Worm (Caenorhabditis elegans) whole organism, L1 larva: Measurements from ENCODE around the gene C24H11.5.
A peak's percentile ranks its signal among the peaks of the same experiment; 100 is the strongest.

ENCODE experiments used
- Y116A8C.19 ChIP-seq: sonication (generic microtip); optimal IDR thresholded peaks from 2 replicates; lab custom pipeline; 2016; ENCODE audit warnings: missing compliant biosample characterization, missing genetic modification characterization, borderline replicate concordance
- aha-1 ChIP-seq: fragments of 150-350 bp; optimal IDR thresholded peaks from 2 replicates; lab custom pipeline; 2014; ENCODE audit warnings: missing biosample characterization, missing genetic modification characterization
- aly-2 ChIP-seq: fragments of 150-350 bp; optimal IDR thresholded peaks from 2 replicates; lab custom pipeline; 2014; ENCODE audit warnings: missing biosample characterization, missing genetic modification characterization
- blmp-1 ChIP-seq: fragments of 150-350 bp; optimal IDR thresholded peaks from 2 replicates; lab custom pipeline; 2014; ENCODE audit warnings: missing biosample characterization, missing genetic modification characterization
- ceh-8 ChIP-seq: fragments of 200-800 bp; sonication (Bioruptor generic); optimal IDR thresholded peaks from 2 replicates; lab custom pipeline; 2018; ENCODE audit warnings: mild to moderate bottlenecking, missing genetic modification characterization, moderate library complexity, missing compliant biosample characterization
- ceh-88 ChIP-seq: fragments of 200-800 bp; sonication (Bioruptor generic); IDR thresholded peaks from 2 replicates; pipeline ENCODE4 v1.3.6; 2022; ENCODE audit warnings: missing genetic modification characterization, missing compliant biosample characterization
- ceh-90 ChIP-seq: sonication (generic microtip); optimal IDR thresholded peaks from 2 replicates; lab custom pipeline; 2016; ENCODE audit warnings: missing genetic modification characterization, missing compliant biosample characterization
- ces-1 ChIP-seq: fragments of 150-350 bp; optimal IDR thresholded peaks from 2 replicates; lab custom pipeline; 2014; ENCODE audit warnings: missing biosample characterization, missing genetic modification reagents, missing genetic modification characterization
- dsc-1 ChIP-seq: sonication (generic microtip); optimal IDR thresholded peaks from 2 replicates; lab custom pipeline; 2016; ENCODE audit warnings: mild to moderate bottlenecking, missing genetic modification characterization, missing compliant biosample characterization
- efl-3 ChIP-seq: fragments of 200-800 bp; sonication (Bioruptor generic); optimal IDR thresholded peaks from 2 replicates; lab custom pipeline; 2018; ENCODE audit warnings: mild to moderate bottlenecking, missing genetic modification characterization, missing compliant biosample characterization
- egl-13 ChIP-seq: sonication (generic microtip); optimal IDR thresholded peaks from 2 replicates; lab custom pipeline; 2016; ENCODE audit warnings: missing genotype, missing genetic modification reagents, missing genetic modification characterization, missing compliant biosample characterization
- ets-5 ChIP-seq: fragments of 200-800 bp; sonication (Bioruptor generic); IDR thresholded peaks from 2 replicates; pipeline ENCODE4 v1.3.6; 2022; ENCODE audit warnings: missing genetic modification characterization, missing compliant biosample characterization
- fkh-10 ChIP-seq: sonication (generic microtip); optimal IDR thresholded peaks from 2 replicates; lab custom pipeline; 2017; ENCODE audit warnings: missing biosample characterization, missing genetic modification reagents, missing genetic modification characterization
- fkh-4 ChIP-seq: sonication (generic microtip); optimal IDR thresholded peaks from 2 replicates; lab custom pipeline; 2016; ENCODE audit warnings: missing compliant biosample characterization, missing genetic modification characterization, borderline replicate concordance
- fkh-8 ChIP-seq: sonication (generic microtip); optimal IDR thresholded peaks from 2 replicates; lab custom pipeline; 2016; ENCODE audit warnings: mild to moderate bottlenecking, missing genetic modification characterization, missing compliant biosample characterization
- grh-1 ChIP-seq: fragments of 200-800 bp; sonication (Bioruptor generic); IDR thresholded peaks from 2 replicates; pipeline ENCODE4 v1.3.6; 2022; ENCODE audit warnings: missing genetic modification reagents, missing genetic modification characterization, missing compliant biosample characterization
- isw-1 ChIP-seq: fragments of 200-800 bp; sonication (Bioruptor generic); IDR thresholded peaks from 2 replicates; pipeline ENCODE4 v1.3.6; 2022; ENCODE audit warnings: missing genetic modification characterization, missing compliant biosample characterization
- jun-1 ChIP-seq: fragments of 150-350 bp; optimal IDR thresholded peaks from 2 replicates; lab custom pipeline; 2014; ENCODE audit warnings: missing biosample characterization, missing genetic modification reagents, missing genetic modification characterization
- lin-14 ChIP-seq: fragments of 200-800 bp; sonication (Bioruptor generic); optimal IDR thresholded peaks from 2 replicates; lab custom pipeline; 2018; ENCODE audit warnings: mild to moderate bottlenecking, missing genetic modification characterization, moderate library complexity, missing compliant biosample characterization
- lin-15B ChIP-seq: fragments of 150-350 bp; sonication (generic microtip); optimal IDR thresholded peaks from 3 replicates; lab custom pipeline; 2014; ENCODE audit warnings: missing biosample characterization, missing genetic modification characterization
- lin-39 ChIP-seq: fragments of 150-350 bp; optimal IDR thresholded peaks from 2 replicates; lab custom pipeline; 2014; ENCODE audit warnings: missing biosample characterization, missing genetic modification reagents, missing genetic modification characterization
- lir-3 ChIP-seq: sonication (generic microtip); optimal IDR thresholded peaks from 2 replicates; lab custom pipeline; 2016; ENCODE audit warnings: mild to moderate bottlenecking, missing genetic modification characterization, moderate library complexity, missing compliant biosample characterization; ENCODE audit not compliant: poor library complexity
- lsy-2 ChIP-seq, 2 experiments: fragments of 150-350 bp; optimal IDR thresholded peaks; 2 replicates each; lab custom pipeline; 2014; ENCODE audit warnings: missing biosample characterization in 2 of 2, missing genetic modification characterization in 2 of 2
- mab-9 ChIP-seq: fragments of 200-800 bp; sonication (Bioruptor generic); IDR thresholded peaks from 2 replicates; pipeline ENCODE4 v1.3.6; 2022; ENCODE audit warnings: missing genetic modification reagents, missing genetic modification characterization, missing compliant biosample characterization
- mep-1 ChIP-seq: fragments of 150-350 bp; optimal IDR thresholded peaks from 2 replicates; lab custom pipeline; 2014; ENCODE audit warnings: missing biosample characterization, missing genetic modification characterization
- nhr-12 ChIP-seq: sonication (generic microtip); optimal IDR thresholded peaks from 2 replicates; lab custom pipeline; 2017; ENCODE audit warnings: missing biosample characterization, missing genetic modification characterization
- nhr-19 ChIP-seq: fragments of 200-800 bp; sonication (Bioruptor generic); conservative IDR thresholded peaks from 2 replicates; pipeline ENCODE4 v1.3.6; 2022; ENCODE audit warnings: missing genetic modification characterization, missing compliant biosample characterization
- nhr-28 ChIP-seq: fragments of 150-350 bp; optimal IDR thresholded peaks from 2 replicates; lab custom pipeline; 2014; ENCODE audit warnings: missing biosample characterization, missing genetic modification characterization
- nhr-47 ChIP-seq: sonication (generic microtip); optimal IDR thresholded peaks from 2 replicates; lab custom pipeline; 2016; ENCODE audit warnings: mild to moderate bottlenecking, missing genetic modification characterization, moderate library complexity, missing compliant biosample characterization
- nhr-71 ChIP-seq: sonication (generic microtip); optimal IDR thresholded peaks from 2 replicates; lab custom pipeline; 2016; ENCODE audit warnings: mild to moderate bottlenecking, missing genetic modification characterization, moderate library complexity, missing compliant biosample characterization
- nhr-77 ChIP-seq: fragments of 150-350 bp; optimal IDR thresholded peaks from 2 replicates; lab custom pipeline; 2014; ENCODE audit warnings: missing biosample characterization, missing genetic modification characterization
- nhr-84 ChIP-seq: sonication (generic microtip); optimal IDR thresholded peaks from 2 replicates; lab custom pipeline; 2017; ENCODE audit warnings: missing biosample characterization, missing genetic modification characterization
- nhr-85 ChIP-seq: sonication (generic microtip); peaks from one replicate; lab custom pipeline; 2016; ENCODE audit warnings: missing genetic modification characterization, inconsistent platforms, missing compliant biosample characterization
- nhr-90 ChIP-seq: sonication (generic microtip); optimal IDR thresholded peaks from 2 replicates; lab custom pipeline; 2016; ENCODE audit warnings: mild to moderate bottlenecking, missing genetic modification characterization, missing compliant biosample characterization; ENCODE audit not compliant: poor library complexity
- pag-3 ChIP-seq: sonication (generic microtip); optimal IDR thresholded peaks from 2 replicates; lab custom pipeline; 2017; ENCODE audit warnings: missing genetic modification characterization, mild to moderate bottlenecking, missing compliant biosample characterization, antibody characterized with exemption, borderline replicate concordance; ENCODE audit not compliant: insufficient read depth
- rnt-1 ChIP-seq: sonication (generic microtip); optimal IDR thresholded peaks from 2 replicates; lab custom pipeline; 2016; ENCODE audit warnings: mild to moderate bottlenecking, missing genetic modification characterization, moderate library complexity, missing compliant biosample characterization
- sptf-1 ChIP-seq: fragments of 150-350 bp; optimal IDR thresholded peaks from 2 replicates; lab custom pipeline; 2014; ENCODE audit warnings: missing biosample characterization, missing genetic modification characterization
- swsn-7 ChIP-seq: sonication (generic microtip); optimal IDR thresholded peaks from 2 replicates; lab custom pipeline; 2016; ENCODE audit warnings: missing genetic modification characterization, missing compliant biosample characterization
- tbx-2 ChIP-seq: sonication (generic microtip); optimal IDR thresholded peaks from 2 replicates; lab custom pipeline; 2016; ENCODE audit warnings: missing genetic modification characterization, missing compliant biosample characterization
- unc-30 ChIP-seq: sonication (generic microtip); optimal IDR thresholded peaks from 2 replicates; lab custom pipeline; 2017; ENCODE audit warnings: missing biosample characterization, missing genetic modification characterization
- unc-62 ChIP-seq: fragments of 150-350 bp; optimal IDR thresholded peaks from 2 replicates; lab custom pipeline; 2014; ENCODE audit warnings: missing biosample characterization, missing genetic modification reagents, missing genetic modification characterization
- unc-98 ChIP-seq: fragments of 200-800 bp; sonication (Bioruptor generic); IDR thresholded peaks from 2 replicates; pipeline ENCODE4 v1.3.6; 2022; ENCODE audit warnings: missing genetic modification characterization, missing compliant biosample characterization
- vab-15 ChIP-seq: sonication (generic microtip); optimal IDR thresholded peaks from 2 replicates; lab custom pipeline; 2017; ENCODE audit warnings: missing genotype, mild to moderate bottlenecking, missing genetic modification characterization, missing compliant biosample characterization
- zag-1 ChIP-seq: fragments of 150-350 bp; optimal IDR thresholded peaks from 2 replicates; lab custom pipeline; 2014; ENCODE audit warnings: missing biosample characterization, missing genetic modification characterization
- ztf-4 ChIP-seq: fragments of 150-350 bp; optimal IDR thresholded peaks from 2 replicates; lab custom pipeline; 2014; ENCODE audit warnings: missing biosample characterization, missing genetic modification characterization

The C24H11.5 gene

DNA sequence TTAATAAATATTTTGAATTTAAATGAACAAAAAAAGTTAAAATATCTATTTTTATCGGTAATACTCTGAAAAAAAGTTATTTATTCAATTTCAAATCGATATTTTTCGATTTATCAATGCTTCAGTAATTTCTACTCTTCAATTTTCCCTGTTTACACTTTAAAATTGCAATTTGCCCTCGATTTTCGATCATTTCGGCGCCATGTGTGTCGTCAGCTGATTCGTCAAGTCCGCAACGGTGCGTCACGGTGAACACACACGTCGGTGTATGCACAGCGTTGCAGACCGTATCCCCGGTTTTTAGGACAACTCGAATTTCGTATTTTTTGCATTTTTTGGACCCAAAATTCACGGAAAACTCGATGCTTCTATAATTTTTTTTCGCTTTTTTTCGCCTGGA, 43.2 kb downstream of the C24H11.5 start, which contains the start of gene C18D11.3 (continued):
- peak; percentile 82 for TF ChIP-seq nhr-47 (tag; lab: Kevin White, UChicago)
- no peak for TF ChIP-seq ceh-8 (GFP tag; lab: Kevin White, UChicago)
- TF ChIP-seq nhr-90 (tag; lab: Kevin White, UChicago): peak; percentile 78
- no peak for TF ChIP-seq fkh-4 (tag; lab: Kevin White, UChicago)
- peak; percentile 83 for TF ChIP-seq lin-15B
- TF ChIP-seq grh-1 (GFP tag; lab: Robert Waterston, UW): 0 out of 2 replicates have a peak, but pooled peaks have one; percentile 16
- TF ChIP-seq mep-1: peak; percentile 94
- TF ChIP-seq pag-3 (tag; lab: Kevin White, UChicago): no peak
- TF ChIP-seq nhr-71: peak; percentile 92
- TF ChIP-seq jun-1 (tag; lab: Kevin White, UChicago): peak; percentile 52
- TF ChIP-seq swsn-7 (tag; lab: Kevin White, UChicago): peak; percentile 75
- TF ChIP-seq nhr-77 (tag; lab: Kevin White, UChicago): peak; percentile 82
- peak; percentile 39 for TF ChIP-seq ztf-4 (tag; lab: Kevin White, UChicago)
- no peak for TF ChIP-seq nhr-12 (tag; lab: Kevin White, UChicago)
- peak; percentile 94 for TF ChIP-seq lin-14
- TF ChIP-seq ets-5: no peak
- TF ChIP-seq lin-39: peak; percentile 44
- no peak for TF ChIP-seq aly-2 (tag; lab: Kevin White, UChicago)
- no peak for TF ChIP-seq unc-30
- TF ChIP-seq unc-98 (GFP tag; lab: Robert Waterston, UW): peak; percentile 6; the same call in 1 of the 2 replicates
- TF ChIP-seq nhr-28 (tag; lab: Kevin White, UChicago): no peak
- TF ChIP-seq efl-3 (GFP tag; lab: Kevin White, UChicago): no peak
- TF ChIP-seq aha-1 (tag; lab: Kevin White, UChicago): peak; percentile 27
- TF ChIP-seq ceh-88: no peak; the same call in 1 of the 2 replicates
- peak; percentile 92 for TF ChIP-seq rnt-1 (tag; lab: Kevin White, UChicago)
- TF ChIP-seq tbx-2 (tag; lab: Kevin White, UChicago): peak; percentile 88
- no peak for TF ChIP-seq nhr-84 (tag; lab: Kevin White, UChicago)
- TF ChIP-seq dsc-1: peak; percentile 67
- TF ChIP-seq isw-1 (GFP tag; lab: Robert Waterston, UW): peak; percentile 74
- TF ChIP-seq vab-15 (tag; lab: Kevin White, UChicago): peak; percentile 77
- peak; percentile 74 for TF ChIP-seq blmp-1
- TF ChIP-seq sptf-1 (tag; lab: Kevin White, UChicago): no peak
- peak; percentile 86 for TF ChIP-seq fkh-8 (tag; lab: Kevin White, UChicago)
- peak; percentile 96 to 99 for TF ChIP-seq lsy-2 (tag; optimal IDR thresholded peaks at IDR 0.05; lab: Kevin White, UChicago)
- TF ChIP-seq unc-62 (GFP tag; lab: Kevin White, UChicago): no peak
- TF ChIP-seq fkh-10 (GFP tag; lab: Kevin White, UChicago): peak; percentile 38
- TF ChIP-seq ceh-90: no peak
- TF ChIP-seq ces-1 (GFP tag; lab: Kevin White, UChicago): no peak

DNA sequence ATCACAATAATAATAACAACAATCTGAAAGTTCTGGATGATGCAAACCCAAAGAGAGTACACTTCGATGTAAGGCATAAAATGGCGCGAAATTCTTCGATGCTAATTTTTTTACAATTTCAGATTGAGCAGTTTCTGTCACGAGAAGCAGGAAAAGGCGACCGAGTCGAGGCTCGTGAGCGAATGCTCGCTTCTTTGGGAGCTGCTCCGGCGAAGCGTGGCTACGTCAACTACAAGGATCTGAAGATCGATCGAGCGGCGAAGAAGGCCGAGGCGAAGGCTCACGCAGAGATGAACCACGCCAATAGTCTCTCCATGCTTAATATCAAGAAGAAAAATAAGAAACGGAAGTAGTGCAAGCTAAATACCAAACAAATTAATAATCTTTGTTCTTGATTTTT, 44.1 kb downstream of the C24H11.5 start:
- TF ChIP-seq mab-9 (GFP tag; lab: Robert Waterston, UW) (no peak), lin-15B (no peak), egl-13 (tag; lab: Kevin White, UChicago) (no peak), zag-1 (tag; lab: Kevin White, UChicago) (no peak), nhr-84 (tag; lab: Kevin White, UChicago) (no peak), ceh-90 (no peak), dsc-1 (no peak), unc-98 (GFP tag; lab: Robert Waterston, UW) (no peak), fkh-10 (GFP tag; lab: Kevin White, UChicago) (no peak), nhr-19 (no peak), nhr-85 (tag; lab: Kevin White, UChicago) (no peak), Y116A8C.19 (tag; lab: Kevin White, UChicago) (no peak), lir-3 (no peak)
